Worm (Caenorhabditis elegans) whole organism, L4/young adult: ENCODE data around the gene F58H1.5.
A peak's percentile ranks its signal among the peaks of the same experiment; 100 is the strongest.

ENCODE experiments used
- W03F9.2 ChIP-seq: fragments of 150-350 bp; optimal IDR thresholded peaks from 2 replicates; lab custom pipeline; 2014; ENCODE audit warnings: missing biosample characterization, missing genetic modification characterization
- dao-5 ChIP-seq: sonication (generic microtip); optimal IDR thresholded peaks from 2 replicates; lab custom pipeline; 2016; ENCODE audit warnings: missing genotype, missing genetic modification characterization, moderate library complexity, missing compliant biosample characterization
- him-1 ChIP-seq: sonication (generic microtip); optimal IDR thresholded peaks from 2 replicates; lab custom pipeline; 2016; ENCODE audit warnings: missing genotype, missing genetic modification reagents, missing genetic modification characterization, missing compliant biosample characterization

Gene F58H1.5

DNA sequence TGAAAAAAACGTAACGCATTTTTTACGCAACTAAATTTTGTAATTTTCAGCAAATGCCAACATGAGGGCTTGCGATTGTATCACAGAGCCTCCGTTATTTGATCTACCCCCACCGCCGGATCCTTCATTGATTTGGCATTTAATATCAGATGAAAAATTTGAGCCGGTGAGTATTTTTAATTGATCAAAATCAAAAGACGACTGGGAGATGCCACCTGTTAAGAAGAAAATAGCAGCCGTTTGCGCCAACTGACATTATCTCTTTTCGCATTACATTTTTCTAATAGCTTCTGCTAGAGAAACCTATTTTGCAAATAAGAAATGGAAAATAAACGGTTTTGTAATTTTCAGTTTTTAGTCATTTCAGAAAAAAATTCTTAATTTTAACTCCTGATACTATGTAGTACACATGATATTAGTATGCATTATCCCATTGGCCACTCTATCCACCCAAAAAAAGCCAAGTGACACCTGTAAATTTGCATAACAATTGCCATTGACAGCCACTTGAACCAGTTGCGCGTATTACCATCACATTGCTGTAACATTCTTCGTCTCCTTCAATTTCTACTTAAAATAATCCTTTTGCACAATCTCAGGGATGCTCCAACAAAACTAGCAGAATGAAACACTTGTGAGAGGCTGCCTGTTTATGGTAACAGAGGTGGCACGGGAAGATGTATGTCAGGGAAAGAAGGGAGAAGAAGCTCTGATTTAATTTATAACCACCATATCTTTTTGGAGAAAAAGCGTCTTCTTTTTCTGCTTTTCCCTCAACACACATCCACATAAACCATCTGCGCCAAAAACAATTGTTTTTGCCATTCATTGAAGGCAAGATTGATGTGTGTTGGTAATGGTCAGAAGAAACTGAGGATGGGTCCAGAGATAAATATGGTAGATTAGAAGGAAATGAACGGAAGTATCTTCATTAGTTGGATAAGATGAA lies at the start of gene F58H1.5:
TSS of gene F58H1.5 (plus strand) at position 51 of the 949 bp plus-strand sequence.
- TF ChIP-seq W03F9.2 (tag; lab: Kevin White, UChicago), result no peak
- no peak for TF ChIP-seq him-1 (tag; lab: Kevin White, UChicago)
- no peak for TF ChIP-seq dao-5 (tag; lab: Kevin White, UChicago)

ce11 chrV:11913283-11913682 lies 44.9 kb upstream of the F58H1.5 start:
- no peak for TF ChIP-seq W03F9.2 (tag; lab: Kevin White, UChicago)
- no peak for TF ChIP-seq dao-5 (tag; lab: Kevin White, UChicago)
- no peak for TF ChIP-seq him-1 (tag; lab: Kevin White, UChicago)

- no peak for TF ChIP-seq W03F9.2 (tag; lab: Kevin White, UChicago)
- TF ChIP-seq him-1 (tag; lab: Kevin White, UChicago), result no peak
Observed at ce11 chrV:11917186-11917585, 41.0 kb upstream of the F58H1.5 start, which contains the start of gene R31.2. Gene R31.2 (plus strand): TSS chrV:11917573.

DNA sequence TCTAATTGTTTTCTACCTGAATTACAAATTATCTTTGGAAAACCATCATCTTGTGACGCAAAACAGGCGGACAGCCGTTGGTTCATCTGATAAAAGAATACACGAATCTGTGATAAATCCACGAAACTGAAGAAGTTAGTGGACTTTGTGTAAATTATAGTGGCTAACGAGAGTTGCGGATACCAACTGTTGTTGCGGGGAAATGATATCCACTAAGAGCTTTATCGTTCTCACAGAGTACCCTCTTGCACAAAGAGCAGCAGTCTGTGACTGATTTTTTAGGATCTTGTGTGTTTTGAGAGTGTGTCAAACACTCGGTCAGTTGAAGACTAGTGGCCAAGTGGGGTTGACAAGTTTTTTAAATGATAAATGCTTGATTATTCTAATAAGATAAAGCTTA lies 38.6 kb upstream of the F58H1.5 start:
- TF ChIP-seq W03F9.2 (tag; lab: Kevin White, UChicago) (no peak), him-1 (tag; lab: Kevin White, UChicago) (no peak), dao-5 (tag; lab: Kevin White, UChicago) (no peak)

DNA sequence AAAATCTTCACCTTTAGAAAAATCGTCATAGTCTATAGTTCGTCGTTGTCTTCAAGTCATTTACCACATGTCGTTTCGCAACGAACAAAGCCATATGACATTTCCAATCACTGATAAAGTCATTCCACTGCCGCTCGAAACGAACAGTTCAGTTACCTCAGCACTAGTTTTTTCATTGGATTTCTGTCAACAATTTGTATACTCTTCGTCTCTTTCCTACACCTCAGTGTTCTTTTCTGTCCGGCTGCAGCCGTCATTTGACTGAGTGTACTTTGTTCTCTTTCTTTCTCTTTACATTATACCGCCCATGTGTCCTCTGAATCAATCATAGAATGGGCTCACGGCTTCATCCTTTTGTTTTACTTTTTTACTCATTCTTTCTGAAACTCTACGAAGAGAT lies 37.0 kb upstream of the F58H1.5 start:
- TF ChIP-seq him-1 (tag; lab: Kevin White, UChicago), result no peak
- no peak for TF ChIP-seq dao-5 (tag; lab: Kevin White, UChicago)
- peak; percentile 41 for TF ChIP-seq W03F9.2 (tag; lab: Kevin White, UChicago)

DNA sequence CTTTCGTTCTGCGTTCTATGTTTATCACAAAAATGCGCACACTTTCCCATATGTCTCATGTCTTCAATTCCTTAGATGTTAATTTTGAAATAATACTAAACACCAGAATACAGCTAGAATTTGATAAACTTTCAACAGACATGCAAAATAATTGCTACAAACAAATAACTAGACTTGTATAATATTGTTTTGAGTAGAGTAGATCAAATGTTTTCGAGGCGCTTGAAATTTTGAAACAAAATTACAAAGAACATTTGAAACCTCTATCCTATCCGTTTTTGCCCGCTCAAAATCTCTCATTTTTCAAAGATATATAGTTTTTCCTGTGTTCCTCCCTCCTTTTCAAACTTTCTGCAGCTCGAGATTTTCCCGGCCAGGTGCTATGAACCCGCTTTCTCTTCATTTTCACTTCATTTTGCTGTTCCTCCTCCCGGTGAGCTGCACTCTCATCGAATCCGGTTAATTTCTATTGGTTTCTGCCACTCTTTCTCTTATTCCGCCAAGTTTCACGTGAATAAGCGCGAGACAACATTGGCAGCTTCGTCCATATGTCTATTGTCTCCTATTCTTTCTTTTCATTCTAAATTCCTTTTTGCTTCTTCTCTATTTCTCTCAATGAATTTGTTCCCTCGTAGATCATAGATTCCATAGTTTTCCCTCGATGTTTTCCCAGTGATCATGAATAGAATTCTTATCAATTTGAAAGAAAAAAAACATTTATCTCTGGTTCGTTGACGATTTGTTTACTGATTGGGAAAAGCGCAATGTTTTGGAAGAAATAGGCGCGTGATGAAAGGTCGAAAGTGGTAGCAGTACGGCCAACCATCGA lies 36.3 kb upstream of the F58H1.5 start:
- TF ChIP-seq W03F9.2 (tag; lab: Kevin White, UChicago) (no peak), him-1 (tag; lab: Kevin White, UChicago) (no peak), dao-5 (tag; lab: Kevin White, UChicago) (no peak)

DNA sequence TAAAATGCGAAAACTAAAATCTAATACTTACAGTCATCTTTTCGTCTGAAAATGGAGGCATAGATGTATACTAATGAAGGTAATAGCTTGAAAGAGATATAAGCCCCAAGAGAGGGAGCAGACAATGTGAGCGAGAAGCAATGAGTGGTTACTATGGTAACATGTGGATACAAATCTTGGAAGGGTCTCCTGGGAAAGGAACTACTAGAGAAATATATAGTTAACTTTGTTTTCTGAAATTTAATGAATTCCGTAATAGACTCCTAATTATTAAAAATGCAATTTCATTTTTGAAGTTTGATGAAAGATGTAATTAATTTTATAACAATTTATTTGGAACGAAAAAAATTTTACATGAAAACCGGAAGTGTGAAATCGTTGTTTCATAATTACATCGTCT lies 30.8 kb upstream of the F58H1.5 start, which contains the start of gene osm-6:
TSS of gene osm-6 (minus strand) at position 101 of the 400 bp plus-strand sequence.
- TF ChIP-seq W03F9.2 (tag; lab: Kevin White, UChicago), result no peak
- TF ChIP-seq dao-5 (tag; lab: Kevin White, UChicago), result no peak
- no peak for TF ChIP-seq him-1 (tag; lab: Kevin White, UChicago)

- TF ChIP-seq him-1 (tag; lab: Kevin White, UChicago), result no peak
- TF ChIP-seq dao-5 (tag; lab: Kevin White, UChicago), result no peak
- no peak for TF ChIP-seq W03F9.2 (tag; lab: Kevin White, UChicago)
Observed at ce11 chrV:11929046-11929590, 29.1 kb upstream of the F58H1.5 start, which contains the start of gene F58H1.2. Gene F58H1.2 (plus strand): TSS chrV:11929096.

DNA sequence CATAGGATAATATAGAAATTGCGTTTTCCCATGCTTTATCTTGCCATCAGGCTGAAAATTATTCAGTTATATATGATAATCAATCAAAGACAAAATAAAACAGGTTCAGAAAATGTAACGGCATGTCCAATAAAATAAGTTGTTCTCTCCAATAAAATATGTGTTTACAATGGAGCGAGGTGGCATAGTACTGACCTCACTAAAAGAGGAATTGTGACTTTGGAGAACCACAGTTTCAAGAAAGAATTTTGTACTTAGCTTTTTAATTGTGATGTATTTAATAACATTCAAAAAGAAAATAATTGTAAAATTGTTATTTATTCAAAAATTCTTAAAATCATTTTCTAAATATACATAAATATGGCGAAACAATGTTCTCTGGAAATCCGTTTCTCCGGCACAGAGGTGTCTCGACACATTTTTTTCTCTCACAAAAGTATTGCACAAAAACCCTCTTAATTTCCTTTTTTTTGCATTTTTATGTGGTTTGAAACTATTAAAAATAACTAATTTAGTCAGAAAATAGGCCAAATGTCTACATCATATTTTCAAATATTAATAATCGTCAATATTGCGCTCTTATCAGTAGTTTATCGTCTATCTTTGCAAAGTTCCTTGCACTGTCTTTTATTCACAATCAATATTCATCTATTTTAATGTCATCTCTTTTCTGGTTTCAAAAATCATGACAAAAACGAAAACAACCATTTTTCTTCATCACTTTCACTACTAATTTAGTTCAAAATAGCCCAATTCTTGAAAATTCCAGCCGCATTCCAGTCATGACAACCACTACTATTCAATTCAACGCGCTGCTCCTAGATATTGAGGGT lies 24.8 kb upstream of the F58H1.5 start, which contains the start of the genes aman-2 and F58H1.3:
TSS of gene aman-2 (minus strand) at position 51 of the 833 bp plus-strand sequence.
TSS of gene F58H1.3 (plus strand) at position 783 of the 833 bp plus-strand sequence.
- TF ChIP-seq dao-5 (tag; lab: Kevin White, UChicago) (no peak), W03F9.2 (tag; lab: Kevin White, UChicago) (no peak), him-1 (tag; lab: Kevin White, UChicago) (no peak)

DNA sequence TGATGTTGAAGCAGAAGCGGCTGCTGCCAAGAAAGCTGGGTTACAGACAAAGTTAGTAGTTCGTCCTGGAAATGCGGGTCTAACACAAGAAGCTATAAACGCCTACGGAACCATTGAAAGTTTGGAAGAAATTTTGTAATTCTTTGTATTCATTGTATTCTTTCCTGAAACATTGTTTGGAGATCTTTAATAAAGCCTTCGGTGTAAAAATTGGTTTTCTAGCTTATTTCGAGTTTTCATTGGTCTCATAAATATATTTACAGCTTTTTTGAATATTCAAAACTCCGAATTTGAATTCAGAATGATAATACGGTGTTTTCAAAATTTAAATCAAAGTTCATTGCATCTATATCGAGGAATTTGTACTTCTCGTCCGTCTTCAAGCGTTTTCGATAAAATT lies 23.3 kb upstream of the F58H1.5 start, which contains the start of gene F58H1.8:
TSS of gene F58H1.8 (plus strand) at position 301 of the 400 bp plus-strand sequence.
- TF ChIP-seq him-1 (tag; lab: Kevin White, UChicago), result no peak
- no peak for TF ChIP-seq dao-5 (tag; lab: Kevin White, UChicago)
- TF ChIP-seq W03F9.2 (tag; lab: Kevin White, UChicago), result no peak

DNA sequence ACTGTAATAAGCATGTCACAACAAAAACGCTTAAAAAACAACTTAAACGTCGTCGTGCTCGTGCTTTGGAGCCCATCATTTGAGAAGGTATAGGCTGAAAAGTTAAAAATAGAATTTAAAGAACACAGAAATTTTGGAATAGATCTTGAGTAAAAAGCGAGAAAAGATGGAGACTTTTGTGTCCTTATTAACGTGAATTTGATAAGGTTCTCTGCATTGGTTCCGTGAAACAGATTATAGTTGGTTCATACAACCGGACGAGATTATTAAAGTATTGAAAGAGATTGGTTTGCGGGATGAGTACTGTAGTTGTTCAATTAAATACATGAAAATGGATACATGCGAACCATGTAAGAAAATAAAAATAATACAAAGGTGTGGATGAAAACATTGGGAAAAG lies 20.5 kb upstream of the F58H1.5 start, which contains the start of gene gpla-1:
TSS of gene gpla-1 (minus strand) at position 101 of the 400 bp plus-strand sequence.
- TF ChIP-seq dao-5 (tag; lab: Kevin White, UChicago), result no peak
- TF ChIP-seq W03F9.2 (tag; lab: Kevin White, UChicago), result no peak
- TF ChIP-seq him-1 (tag; lab: Kevin White, UChicago), result no peak
